Worm (Caenorhabditis elegans) whole organism, midembryonic: ENCODE results near the gene T10D4.19.

Experiments
- cog-1 ChIP-seq: sonication (generic microtip); optimal IDR thresholded peaks from 2 replicates; lab custom pipeline; 2016; ENCODE audit warnings: missing genetic modification characterization, missing compliant biosample characterization
- flt-1 ChIP-seq: fragments of 200-800 bp; sonication (Bioruptor generic); IDR thresholded peaks from 2 replicates; pipeline ENCODE4 v1.3.6; 2022; ENCODE audit warnings: missing genetic modification characterization, missing compliant biosample characterization
- klf-2 ChIP-seq: fragments of 200-800 bp; sonication (Bioruptor generic); conservative IDR thresholded peaks from 2 replicates; pipeline ENCODE4 v1.3.6; 2022; ENCODE audit warnings: missing genetic modification reagents, missing genetic modification characterization, missing compliant biosample characterization
- tab-1 ChIP-seq: fragments of 200-800 bp; sonication (Bioruptor generic); IDR thresholded peaks from 2 replicates; pipeline ENCODE4 v1.3.6; 2022; ENCODE audit warnings: missing genetic modification characterization, missing compliant biosample characterization

- no peak for TF ChIP-seq flt-1 (GFP tag; lab: Robert Waterston, UW)
- no peak for TF ChIP-seq tab-1 (GFP tag; lab: Robert Waterston, UW)
- no peak for TF ChIP-seq cog-1 (tag; lab: Kevin White, UChicago)
- TF ChIP-seq klf-2: no peak
These were observed 3.3 kb upstream of the T10D4.19 start for ce11 chrII:3148404-3148803.
